Worm (Caenorhabditis elegans): ENCODE measurements around the gene F23B12.4.

F23B12.4 gene

ce11 chrV:14493665-14494064 is 52.7 kb downstream of the F23B12.4 start:
- TF ChIP-seq unc-62 (GFP tag; optimal IDR thresholded peaks at IDR 0.05): no peak

Data from whole organism, dauer.